Fruit fly (Drosophila melanogaster): Measurements from ENCODE around the gene polo.
A peak's percentile ranks its signal among the peaks of the same experiment; 100 is the strongest.

dm6 chr3L:20320044-20320443 is 10.6 kb downstream of the polo start:
- peak; percentile 50 to 78 for TF ChIP-seq CTCF (optimal IDR thresholded peaks at IDR 0.05)
- no peak for TF ChIP-seq CG8478 (optimal IDR thresholded peaks at IDR 0.05)

Measured in S2 (cell line).